Worm (Caenorhabditis elegans) whole organism, late embryonic: ENCODE measurements around the gene cgh-1.

ENCODE experiments used
- C38D4.7 ChIP-seq: fragments of 200-800 bp; sonication (Bioruptor generic); optimal IDR thresholded peaks from 2 replicates; lab custom pipeline; 2018; ENCODE audit warnings: mild to moderate bottlenecking, missing genetic modification characterization, moderate library complexity, missing compliant biosample characterization
- ahr-1 ChIP-seq: sonication (generic microtip); optimal IDR thresholded peaks from 2 replicates; lab custom pipeline; 2016; ENCODE audit warnings: missing genetic modification characterization, missing compliant biosample characterization
- ama-1 ChIP-seq: fragments of 150-350 bp; optimal IDR thresholded peaks from 2 replicates; lab custom pipeline; 2014
- ceh-24 ChIP-seq: sonication (generic microtip); optimal IDR thresholded peaks from 2 replicates; lab custom pipeline; 2016; ENCODE audit warnings: mild to moderate bottlenecking, missing genetic modification characterization, missing compliant biosample characterization
- dmd-4 ChIP-seq: sonication (generic microtip); optimal IDR thresholded peaks from 2 replicates; lab custom pipeline; 2016; ENCODE audit warnings: borderline replicate concordance, missing genetic modification characterization, missing compliant biosample characterization
- dve-1 ChIP-seq: sonication (generic microtip); optimal IDR thresholded peaks from 2 replicates; lab custom pipeline; 2017; ENCODE audit warnings: antibody characterized with exemption, mild to moderate bottlenecking, missing genetic modification characterization, missing compliant biosample characterization
- ets-4 ChIP-seq: sonication (generic microtip); optimal IDR thresholded peaks from 2 replicates; lab custom pipeline; 2016; ENCODE audit warnings: missing genetic modification characterization, missing compliant biosample characterization
- hlh-13 ChIP-seq: fragments of 200-800 bp; sonication (Bioruptor generic); optimal IDR thresholded peaks from 2 replicates; lab custom pipeline; 2018; ENCODE audit warnings: mild to moderate bottlenecking, missing genetic modification characterization, missing compliant biosample characterization
- hlh-8 ChIP-seq: sonication (generic microtip); optimal IDR thresholded peaks from 2 replicates; lab custom pipeline; 2016; ENCODE audit warnings: missing genotype, missing genetic modification characterization, missing compliant biosample characterization
- lim-6 ChIP-seq: sonication (generic microtip); optimal IDR thresholded peaks from 2 replicates; lab custom pipeline; 2016; ENCODE audit warnings: missing genetic modification characterization, missing compliant biosample characterization
- nfya-1 ChIP-seq: sonication (generic microtip); optimal IDR thresholded peaks from 2 replicates; lab custom pipeline; 2017; ENCODE audit warnings: missing genetic modification characterization, mild to moderate bottlenecking, missing compliant biosample characterization, antibody characterized with exemption, moderate library complexity
- nhr-11 ChIP-seq: fragments of 150-350 bp; optimal IDR thresholded peaks from 2 replicates; lab custom pipeline; 2014; ENCODE audit warnings: missing biosample characterization, missing genetic modification characterization
- nhr-232 ChIP-seq: sonication (generic microtip); optimal IDR thresholded peaks from 2 replicates; lab custom pipeline; 2016; ENCODE audit warnings: missing genetic modification characterization, missing compliant biosample characterization
- npax-4 ChIP-seq: sonication (generic microtip); optimal IDR thresholded peaks from 2 replicates; lab custom pipeline; 2016; ENCODE audit warnings: missing genetic modification characterization, missing compliant biosample characterization
- pat-9 ChIP-seq: fragments of 200-800 bp; sonication (Bioruptor generic); optimal IDR thresholded peaks from 2 replicates; lab custom pipeline; 2018; ENCODE audit warnings: mild to moderate bottlenecking, missing genetic modification characterization, moderate library complexity, missing compliant biosample characterization
- pax-1 ChIP-seq: fragments of 150-350 bp; optimal IDR thresholded peaks from 2 replicates; lab custom pipeline; 2014; ENCODE audit warnings: missing biosample characterization, missing genetic modification characterization
- pha-2 ChIP-seq: sonication (generic microtip); optimal IDR thresholded peaks from 2 replicates; lab custom pipeline; 2017; ENCODE audit warnings: mild to moderate bottlenecking, missing genetic modification characterization, missing compliant biosample characterization
- pqm-1 ChIP-seq: sonication (generic microtip); optimal IDR thresholded peaks from 2 replicates; lab custom pipeline; 2016; ENCODE audit warnings: missing genetic modification characterization, missing compliant biosample characterization
- ref-2 ChIP-seq: sonication (generic microtip); optimal IDR thresholded peaks from 2 replicates; lab custom pipeline; 2016; ENCODE audit warnings: missing genetic modification characterization, missing compliant biosample characterization
- rnt-1 ChIP-seq: sonication (generic microtip); optimal IDR thresholded peaks from 2 replicates; lab custom pipeline; 2016; ENCODE audit warnings: missing genetic modification characterization, missing compliant biosample characterization
- syd-9 ChIP-seq: sonication (generic microtip); optimal IDR thresholded peaks from 2 replicates; lab custom pipeline; 2016; ENCODE audit warnings: mild to moderate bottlenecking, missing genetic modification characterization, moderate library complexity, missing compliant biosample characterization
- ttx-3 ChIP-seq: sonication (generic microtip); optimal IDR thresholded peaks from 2 replicates; lab custom pipeline; 2016; ENCODE audit warnings: missing genetic modification reagents, missing genetic modification characterization, missing compliant biosample characterization
- unc-3 ChIP-seq, 2 experiments: fragments of 200-800 bp in 1 of 2; sonication (Bioruptor generic) in 1 of 2; sonication (generic microtip) in 1 of 2; conservative IDR thresholded peaks in 1 of 2; optimal IDR thresholded peaks in 1 of 2; 2 replicates each; pipeline versions ENCODE4 v1.3.6 to Lab custom; 2016 to 2022; ENCODE audit warnings: missing compliant biosample characterization in 2 of 2, missing genetic modification characterization in 2 of 2, missing genetic modification reagents in 1 of 2
- unc-42 ChIP-seq: sonication (generic microtip); optimal IDR thresholded peaks from 2 replicates; lab custom pipeline; 2016; ENCODE audit warnings: missing genotype, missing genetic modification characterization, missing compliant biosample characterization
- unc-55 ChIP-seq: sonication (generic microtip); optimal IDR thresholded peaks from 2 replicates; lab custom pipeline; 2017; ENCODE audit warnings: missing biosample characterization, missing genetic modification reagents, missing genetic modification characterization
- unc-86 ChIP-seq: sonication (generic microtip); optimal IDR thresholded peaks from 2 replicates; lab custom pipeline; 2016; ENCODE audit warnings: missing genetic modification characterization, missing compliant biosample characterization
- ztf-16 ChIP-seq: sonication (generic microtip); optimal IDR thresholded peaks from 2 replicates; lab custom pipeline; 2017; ENCODE audit warnings: missing genetic modification characterization, missing compliant biosample characterization

The cgh-1 gene

DNA sequence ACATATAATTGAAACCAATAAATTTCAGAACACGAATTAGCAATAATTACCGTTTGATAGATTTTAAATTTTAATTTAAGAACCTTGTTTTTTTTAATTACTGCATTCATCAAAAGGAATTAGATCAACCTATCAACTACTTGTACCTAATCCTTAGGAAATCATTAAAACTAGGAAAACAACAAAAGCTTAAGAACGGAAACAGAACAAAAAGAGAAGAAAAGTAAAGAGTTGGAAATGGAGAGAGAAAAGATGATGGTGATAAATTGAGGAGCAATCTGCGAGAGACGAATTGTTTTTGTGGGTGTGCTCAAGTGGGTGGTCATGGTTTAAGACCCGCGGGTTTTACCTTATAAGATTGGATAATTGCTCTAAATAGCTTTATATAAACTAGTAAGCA, 37.7 kb upstream of the cgh-1 start:
- TF ChIP-seq dmd-4: no peak
- no peak for TF ChIP-seq ceh-24 (tag; lab: Kevin White, UChicago)
- no peak for TF ChIP-seq pat-9 (tag; lab: Kevin White, UChicago)

ce11 chrIII:7534648-7535047, 37.0 kb upstream of the cgh-1 start:
- TF ChIP-seq unc-55: peak; percentile 94
- no peak for TF ChIP-seq ets-4 (tag; lab: Kevin White, UChicago)
- peak; percentile 95 for TF ChIP-seq nfya-1
- peak; percentile 12 for TF ChIP-seq rnt-1 (tag; lab: Kevin White, UChicago)
- TF ChIP-seq ref-2 (tag; lab: Kevin White, UChicago): peak; percentile 44

DNA sequence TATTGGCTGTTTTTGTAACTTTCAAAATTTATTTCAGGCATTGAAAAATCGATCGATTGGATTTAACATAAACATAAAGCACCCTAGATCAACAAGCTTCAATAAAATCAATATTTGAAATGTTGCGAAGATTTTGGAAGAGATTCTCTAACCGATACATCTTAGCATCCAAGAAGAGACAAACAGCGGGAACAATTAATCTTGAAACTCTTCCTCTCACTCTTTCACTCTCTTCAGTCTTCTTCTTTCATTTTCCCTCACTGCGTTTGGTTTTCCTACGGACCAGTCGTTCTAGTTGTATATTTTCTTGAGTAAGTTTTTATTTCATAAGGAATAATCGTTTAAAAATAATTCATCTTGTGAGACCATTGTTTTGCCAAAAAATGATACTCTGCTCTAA, 35.4 kb upstream of the cgh-1 start:
- TF ChIP-seq pat-9 (tag; lab: Kevin White, UChicago) (no peak), ahr-1 (tag; lab: Kevin White, UChicago) (no peak)

DNA sequence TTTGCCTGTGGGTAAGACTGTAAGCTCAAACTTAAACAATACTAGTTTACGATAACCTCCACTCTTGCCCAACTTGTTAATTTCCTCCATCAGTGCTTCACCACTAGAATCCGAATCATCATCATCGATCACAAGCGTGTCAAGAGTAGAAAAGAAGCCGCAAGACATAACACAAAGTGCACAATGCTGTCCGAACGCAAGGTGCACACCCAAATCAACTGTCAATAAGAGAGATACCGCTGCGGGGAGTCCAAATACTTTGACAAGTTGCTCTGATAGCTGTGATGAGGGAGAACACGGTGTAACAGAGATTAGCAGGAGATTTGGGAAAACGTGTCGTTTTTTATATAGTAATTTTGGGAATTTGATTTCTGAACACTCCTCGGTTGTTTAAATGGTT, 33.8 kb upstream of the cgh-1 start:
- TF ChIP-seq unc-55: peak; percentile 80
- no peak for TF ChIP-seq syd-9 (tag; lab: Kevin White, UChicago)
- TF ChIP-seq hlh-13 (GFP tag; lab: Kevin White, UChicago): no peak
- no peak for TF ChIP-seq C38D4.7 (GFP tag; lab: Kevin White, UChicago)
- no peak for TF ChIP-seq dve-1

- no peak for TF ChIP-seq ref-2 (tag; lab: Kevin White, UChicago)
- TF ChIP-seq npax-4 (tag; lab: Kevin White, UChicago): no peak
- no peak for TF ChIP-seq C38D4.7 (GFP tag; lab: Kevin White, UChicago)
- TF ChIP-seq hlh-13 (GFP tag; lab: Kevin White, UChicago): no peak
- TF ChIP-seq ttx-3 (tag; lab: Kevin White, UChicago): no peak
- no peak for TF ChIP-seq nhr-11 (tag; lab: Kevin White, UChicago)
- no peak for TF ChIP-seq pha-2
- no peak for TF ChIP-seq pat-9 (tag; lab: Kevin White, UChicago)
- TF ChIP-seq pax-1: no peak
- TF ChIP-seq nfya-1: no peak
- no peak for TF ChIP-seq hlh-8 (tag; lab: Kevin White, UChicago)
- TF ChIP-seq ama-1: no peak
- TF ChIP-seq unc-3 (GFP tag; conservative IDR thresholded peaks at IDR 0.05; lab: Robert Waterston, UW): no peak
- no peak for TF ChIP-seq unc-3 (tag; optimal IDR thresholded peaks at IDR 0.05; lab: Kevin White, UChicago)
- no peak for TF ChIP-seq lim-6 (tag; lab: Kevin White, UChicago)
- no peak for TF ChIP-seq unc-42 (tag; lab: Kevin White, UChicago)
- TF ChIP-seq unc-86 (tag; lab: Kevin White, UChicago): no peak
- no peak for TF ChIP-seq nhr-232
- TF ChIP-seq rnt-1 (tag; lab: Kevin White, UChicago): no peak
- no peak for TF ChIP-seq ztf-16 (tag; lab: Kevin White, UChicago)
Measured at ce11 chrIII:7530830-7531229, 33.2 kb upstream of the cgh-1 start.

DNA sequence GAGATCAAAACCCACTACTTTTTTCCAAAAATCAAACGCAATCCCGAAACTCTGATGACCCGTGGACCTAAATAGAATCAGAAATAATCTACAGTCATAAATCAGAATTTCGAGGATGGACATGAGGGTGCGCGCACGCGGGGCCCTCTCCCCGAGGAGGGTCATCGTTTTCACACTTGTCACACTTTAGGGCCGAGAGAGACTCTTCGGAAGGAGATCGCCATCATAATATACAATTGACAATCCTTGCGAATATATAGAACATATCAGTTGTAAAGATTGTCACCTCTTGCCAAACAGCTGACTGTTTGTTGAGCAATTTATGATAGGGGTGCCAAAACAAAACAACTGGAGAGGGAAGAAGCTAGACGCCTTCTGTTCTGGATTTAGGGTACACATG, 32.5 kb upstream of the cgh-1 start:
- peak; percentile 51 for TF ChIP-seq unc-55
- no peak for TF ChIP-seq hlh-8 (tag; lab: Kevin White, UChicago)

- no peak for TF ChIP-seq pqm-1 (tag; lab: Kevin White, UChicago)
- TF ChIP-seq unc-55: peak; percentile 51
- TF ChIP-seq nfya-1: peak; percentile 47
Measured at ce11 chrIII:7526974-7527466, 29.4 kb upstream of the cgh-1 start.

DNA sequence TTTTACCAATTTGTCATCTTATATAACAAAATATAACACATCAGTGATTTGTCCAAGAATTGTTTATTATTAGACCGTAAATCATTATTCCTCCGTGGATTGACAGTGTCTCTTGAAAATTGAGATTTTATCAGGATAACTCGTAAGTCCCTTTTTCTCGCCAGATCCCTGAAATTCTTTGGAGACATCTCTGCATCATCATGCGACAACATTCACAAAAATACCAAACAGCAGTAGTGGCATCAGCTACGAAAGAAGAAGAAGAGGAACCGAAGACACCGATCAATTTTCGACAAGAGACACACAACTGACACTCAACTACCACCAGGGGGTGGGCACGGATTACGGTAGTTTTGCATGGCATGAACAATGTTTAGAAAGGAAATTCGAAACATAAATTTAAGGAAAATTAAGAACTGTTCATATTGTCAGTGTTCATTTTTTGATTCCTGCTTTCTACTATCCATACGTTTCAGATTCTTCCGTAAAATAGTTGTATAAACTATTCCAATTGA, 27.3 kb upstream of the cgh-1 start:
- no peak for TF ChIP-seq pha-2
- TF ChIP-seq, all 69 proteins: peak for 0
